Fruit fly (Drosophila melanogaster): ENCODE measurements around the gene Trs20.

DNA sequence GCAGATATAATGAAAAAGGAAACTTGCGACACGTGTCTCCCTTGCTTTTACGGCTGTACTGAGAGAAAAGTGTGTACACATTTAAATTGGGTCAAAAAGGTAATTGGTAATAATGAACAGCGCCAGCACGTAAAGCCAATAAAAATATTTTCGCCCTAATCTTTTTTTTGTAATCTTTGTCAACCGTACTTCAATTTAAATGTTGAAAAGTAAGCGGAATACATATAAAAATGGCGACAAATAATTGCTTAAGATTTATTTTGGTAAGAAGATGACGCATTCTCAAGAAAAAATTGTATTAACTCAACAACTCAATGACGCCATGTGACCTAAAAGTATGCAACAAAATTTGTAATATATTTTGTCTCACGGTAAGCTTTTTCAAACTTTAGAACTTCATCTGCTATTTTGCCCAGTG, 16.4 kb upstream of the Trs20 start:
- TF ChIP-seq CTCF (optimal IDR thresholded peaks at IDR 0.05) = no peak
- no peak for TF ChIP-seq CG8478 (optimal IDR thresholded peaks at IDR 0.05)

All from S2 (cell line).